Worm (Caenorhabditis elegans) whole organism, L3 larva: ENCODE data around the gene Y57A10A.2.

ENCODE experiments used
- aly-2 ChIP-seq: fragments of 150-350 bp; optimal IDR thresholded peaks from 2 replicates; lab custom pipeline; 2014; ENCODE audit warnings: missing biosample characterization, missing genetic modification characterization
- ama-1 ChIP-seq: fragments of 150-350 bp; optimal IDR thresholded peaks from 2 replicates; lab custom pipeline; 2018
- egl-5 ChIP-seq: fragments of 150-350 bp; optimal IDR thresholded peaks from 2 replicates; lab custom pipeline; 2017; ENCODE audit warnings: missing biosample characterization, missing genetic modification reagents, missing genetic modification characterization, inconsistent platforms
- lin-15B ChIP-seq: fragments of 150-350 bp; optimal IDR thresholded peaks from 2 replicates; lab custom pipeline; 2014; ENCODE audit warnings: missing biosample characterization, missing genetic modification characterization
- mdl-1 ChIP-seq: fragments of 150-350 bp; optimal IDR thresholded peaks from 2 replicates; lab custom pipeline; 2014; ENCODE audit warnings: missing biosample characterization, missing genetic modification characterization
- nhr-28 ChIP-seq: fragments of 150-350 bp; optimal IDR thresholded peaks from 2 replicates; lab custom pipeline; 2014; ENCODE audit warnings: missing biosample characterization, missing genetic modification characterization
- nhr-77 ChIP-seq: fragments of 150-350 bp; optimal IDR thresholded peaks from 2 replicates; lab custom pipeline; 2014; ENCODE audit warnings: missing biosample characterization, missing genetic modification characterization
- pha-4 ChIP-seq: fragments of 150-350 bp; optimal IDR thresholded peaks from 2 replicates; lab custom pipeline; 2014; ENCODE audit warnings: missing biosample characterization, missing genetic modification reagents, missing genetic modification characterization
- tbx-2 ChIP-seq: sonication (generic microtip); optimal IDR thresholded peaks from 2 replicates; lab custom pipeline; 2016; ENCODE audit warnings: mild to moderate bottlenecking, missing genetic modification characterization, missing compliant biosample characterization
- unc-39 ChIP-seq: sonication (generic microtip); optimal IDR thresholded peaks from 4 replicates; lab custom pipeline; 2017; ENCODE audit warnings: missing biosample characterization, missing genetic modification characterization
- unc-62 ChIP-seq: fragments of 150-350 bp; sonication (generic microtip); optimal IDR thresholded peaks from 4 replicates; lab custom pipeline; 2014; ENCODE audit warnings: missing biosample characterization, missing genetic modification reagents, missing genetic modification characterization
- ztf-11 ChIP-seq: fragments of 150-350 bp; optimal IDR thresholded peaks from 2 replicates; lab custom pipeline; 2014; ENCODE audit warnings: missing biosample characterization, missing genetic modification characterization
- ztf-4 ChIP-seq: fragments of 150-350 bp; optimal IDR thresholded peaks from 2 replicates; lab custom pipeline; 2014; ENCODE audit warnings: missing biosample characterization, missing genetic modification characterization

DNA sequence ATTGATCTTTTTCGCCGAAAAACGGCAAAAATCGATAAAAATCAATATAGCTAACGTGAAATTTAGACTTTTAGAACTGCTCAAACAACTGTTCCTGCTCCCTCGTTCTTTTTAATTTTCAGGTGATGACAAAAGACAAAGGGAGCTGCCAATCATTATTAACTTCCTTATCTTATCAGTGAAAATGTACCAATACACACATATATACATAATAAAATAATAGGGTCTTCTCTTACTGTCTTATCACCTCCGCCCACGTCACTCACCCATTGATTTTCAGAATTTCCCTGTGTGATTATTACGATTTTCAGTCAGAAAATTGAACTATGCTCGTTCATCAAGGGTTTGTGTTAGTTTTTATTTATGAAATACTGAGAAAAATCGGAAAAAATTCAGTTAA lies 38.3 kb downstream of the Y57A10A.2 start, which contains the start of gene Y57A10A.14:
- peak; percentile 58 for TF ChIP-seq pha-4 (tag; lab: Kevin White, UChicago)
- TF ChIP-seq ztf-11, result no peak
- TF ChIP-seq tbx-2 (tag; lab: Kevin White, UChicago), result no peak
- TF ChIP-seq nhr-28 (tag; lab: Kevin White, UChicago), result no peak
- TF ChIP-seq aly-2 (tag; lab: Kevin White, UChicago), result no peak
- no peak for TF ChIP-seq unc-62 (GFP tag; lab: Kevin White, UChicago)
- no peak for TF ChIP-seq nhr-77 (tag; lab: Kevin White, UChicago)
- no peak for TF ChIP-seq lin-15B (tag; lab: Kevin White, UChicago)
- TF ChIP-seq egl-5 (tag; lab: Kevin White, UChicago), result no peak
- no peak for TF ChIP-seq ama-1
- no peak for TF ChIP-seq mdl-1 (tag; lab: Kevin White, UChicago)
- no peak for TF ChIP-seq ztf-4 (tag; lab: Kevin White, UChicago)
- TF ChIP-seq unc-39 (tag; lab: Kevin White, UChicago), result no peak
